Fruit fly (Drosophila melanogaster) whole organism, wandering third instar larva: ENCODE data around the gene Psa.

Source experiments
- Myc ChIP-seq: fragments of >200 bp; optimal IDR thresholded peaks from 2 replicates; lab custom pipeline; 2017
- ey ChIP-seq: fragments of 200-800 bp; sonication (Bioruptor generic); optimal IDR thresholded peaks from 2 replicates; lab custom pipeline; 2016; ENCODE audit warnings: missing biosample characterization, missing genetic modification characterization
- fru ChIP-seq: fragments of 200-800 bp; sonication (Bioruptor generic); optimal IDR thresholded peaks from 3 replicates; lab custom pipeline; 2016; ENCODE audit warnings: missing biosample characterization, mild to moderate bottlenecking, missing genetic modification characterization

dm6 chr3L:1571077-1571476, 68.4 kb downstream of the Psa start:
- TF ChIP-seq Myc (lab: Kevin White, UChicago) (no peak), fru (GFP tag; lab: Kevin White, UChicago) (no peak), ey (no peak)
